Fruit fly (Drosophila melanogaster): ENCODE results near the gene twin.
A peak's percentile ranks its signal among the peaks of the same experiment; 100 is the strongest.

Gene twin

dm6 chr3R:24229870-24230422 is 8.2 kb upstream of the twin start, which contains the start of gene Spase22-23 (continued):
- TF ChIP-seq Dref (GFP tag; IDR thresholded peaks at IDR 0.05) (peak; percentile 70), CG7963 (GFP tag; IDR thresholded peaks at IDR 0.05; ENCODE audit: partially characterized antibody) (peak; percentile 93), Dfd (GFP tag; optimal IDR thresholded peaks at IDR 0.05) (no peak), CG7745 (tag; optimal IDR thresholded peaks at IDR 0.05) (no peak), Dll (GFP tag; IDR thresholded peaks at IDR 0.05; ENCODE audit: partially characterized antibody) (peak; percentile 92), Rfx (GFP tag; IDR thresholded peaks at IDR 0.05) (peak; percentile 24; the same call in 1 of the 2 replicates), insv (GFP tag; optimal IDR thresholded peaks at IDR 0.05) (no peak), Dip2 (GFP tag; IDR thresholded peaks at IDR 0.05) (no peak), cwo (GFP tag; optimal IDR thresholded peaks at IDR 0.05) (no peak), lola (GFP tag; optimal IDR thresholded peaks at IDR 0.05) (peak in 1 of 3 experiments; percentile 32), trh (GFP tag; optimal IDR thresholded peaks at IDR 0.05) (no peak), inv (GFP tag; IDR thresholded peaks at IDR 0.05; ENCODE audit: partially characterized antibody) (peak; percentile 92), ci (GFP tag; IDR thresholded peaks at IDR 0.05) (0 out of 3 replicates have a peak, but pooled peaks have one; percentile 20), CG15073 (GFP tag; optimal IDR thresholded peaks at IDR 0.05) (peak; percentile 10), Doc3 (GFP tag; IDR thresholded peaks at IDR 0.05; ENCODE audit: partially characterized antibody) (peak; percentile 89), salm (tag; optimal IDR thresholded peaks at IDR 0.05) (no peak), Gug (GFP tag; IDR thresholded peaks at IDR 0.05) (peak; percentile 10; the same call in 1 of the 4 replicates), crc (GFP tag; optimal IDR thresholded peaks at IDR 0.05) (no peak)

dm6 chr3R:24228675-24229074 is 6.9 kb upstream of the twin start, which contains the start of gene Acp95EF:
Acp95EF (plus strand) TSS chr3R:24228975.
- no peak for TF ChIP-seq zfh1 (GFP tag; IDR thresholded peaks at IDR 0.05)
- no peak for TF ChIP-seq nom (GFP tag; optimal IDR thresholded peaks at IDR 0.05)
- TF ChIP-seq CG8281 (tag; optimal IDR thresholded peaks at IDR 0.05): no peak
- TF ChIP-seq CG4617 (GFP tag; optimal IDR thresholded peaks at IDR 0.05; ENCODE audit: borderline replicate concordance): no peak
- TF ChIP-seq ranshi (GFP tag; IDR thresholded peaks at IDR 0.05): no peak
- no peak for TF ChIP-seq H2.0 (GFP tag; IDR thresholded peaks at IDR 0.05)
- no peak for TF ChIP-seq bowl (GFP tag; IDR thresholded peaks at IDR 0.05)
- TF ChIP-seq CG31388 (GFP tag; optimal IDR thresholded peaks at IDR 0.05): no peak
- TF ChIP-seq onecut (GFP tag; IDR thresholded peaks at IDR 0.05): no peak
- no peak for TF ChIP-seq Hr3 (GFP tag; optimal IDR thresholded peaks at IDR 0.05)
- TF ChIP-seq croc (GFP tag; conservative IDR thresholded peaks at IDR 0.05): no peak
- no peak for TF ChIP-seq CG11093 (GFP tag; IDR thresholded peaks at IDR 0.05)

- TF ChIP-seq inv (GFP tag; IDR thresholded peaks at IDR 0.05; ENCODE audit: partially characterized antibody) (peak; percentile 93), CG2120 (GFP tag; optimal IDR thresholded peaks at IDR 0.05) (no peak), Hr78 (GFP tag; optimal IDR thresholded peaks at IDR 0.05) (no peak), Dad (GFP tag; optimal IDR thresholded peaks at IDR 0.05) (no peak), CG15479 (GFP tag; optimal IDR thresholded peaks at IDR 0.05) (no peak), CG34376 (GFP tag; optimal IDR thresholded peaks at IDR 0.05) (peak; percentile 14), pho (GFP tag; optimal IDR thresholded peaks at IDR 0.05) (no peak), CG6854 (GFP tag; optimal IDR thresholded peaks at IDR 0.05) (no peak), dmrt11E (tag; optimal IDR thresholded peaks at IDR 0.05) (peak; percentile 4), CG11723 (GFP tag; optimal IDR thresholded peaks at IDR 0.05) (no peak), pros (GFP tag; optimal IDR thresholded peaks at IDR 0.05) (no peak), CG4617 (GFP tag; optimal IDR thresholded peaks at IDR 0.05; ENCODE audit: borderline replicate concordance) (peak; percentile 98), CG3726 (GFP tag; IDR thresholded peaks at IDR 0.05) (no peak), slp2 (GFP tag; optimal IDR thresholded peaks at IDR 0.05) (no peak), schlank (tag; optimal IDR thresholded peaks at IDR 0.05) (no peak), sima (GFP tag; optimal IDR thresholded peaks at IDR 0.05) (no peak), CG6272 (GFP tag; IDR thresholded peaks at IDR 0.05) (peak; percentile 36), HLHmδ (GFP tag; optimal IDR thresholded peaks at IDR 0.05) (peak; percentile 2), C15 (GFP tag; IDR thresholded peaks at IDR 0.05) (no peak), Atf6 (GFP tag; IDR thresholded peaks at IDR 0.05) (no peak), Elba2 (GFP tag; optimal IDR thresholded peaks at IDR 0.05) (no peak)
Measured at dm6 chr3R:24226744-24227143, 5.0 kb upstream of the twin start, which contains the start of the genes Spps and CG13609. Spps (minus strand) TSS chr3R:24226934. CG13609 (plus strand) TSS chr3R:24227023.
